Worm (Caenorhabditis elegans) whole organism, young adult: Measurements from ENCODE around the gene C46C2.7.

Experiments
- C06A6.2 ChIP-seq: fragments of 200-800 bp; sonication (Bioruptor generic); conservative IDR thresholded peaks from 2 replicates; pipeline ENCODE4 v1.3.6; 2022; ENCODE audit warnings: missing genetic modification characterization, missing compliant biosample characterization
- F10E7.11 ChIP-seq: sonication (generic microtip); optimal IDR thresholded peaks from 2 replicates; lab custom pipeline; 2017; ENCODE audit warnings: mild to moderate bottlenecking, missing genetic modification characterization, moderate library complexity, missing compliant biosample characterization
- F23B12.7 ChIP-seq: sonication (generic microtip); optimal IDR thresholded peaks from 2 replicates; lab custom pipeline; 2017; ENCODE audit warnings: missing genetic modification characterization, mild to moderate bottlenecking, missing compliant biosample characterization, antibody characterized with exemption, moderate library complexity; ENCODE audit not compliant: insufficient read depth
- F55B11.4 ChIP-seq: sonication (generic microtip); optimal IDR thresholded peaks from 2 replicates; lab custom pipeline; 2016; ENCODE audit warnings: missing compliant biosample characterization, missing genetic modification characterization, borderline replicate concordance; ENCODE audit not compliant: insufficient read depth
- K11D2.4 ChIP-seq: fragments of 200-800 bp; sonication (Bioruptor generic); IDR thresholded peaks from 2 replicates; pipeline ENCODE4 v1.3.6; 2022; ENCODE audit warnings: missing genetic modification reagents, missing genetic modification characterization, missing compliant biosample characterization
- K12H6.12 ChIP-seq: fragments of 200-800 bp; sonication (Bioruptor generic); optimal IDR thresholded peaks from 2 replicates; lab custom pipeline; 2018; ENCODE audit warnings: mild to moderate bottlenecking, missing genetic modification characterization, missing compliant biosample characterization
- T07F8.4 ChIP-seq: sonication (generic microtip); optimal IDR thresholded peaks from 2 replicates; lab custom pipeline; 2016; ENCODE audit warnings: mild to moderate bottlenecking, missing genetic modification characterization, moderate library complexity, missing compliant biosample characterization
- Y56A3A.18 ChIP-seq: fragments of 200-800 bp; sonication (Bioruptor generic); IDR thresholded peaks from 2 replicates; pipeline ENCODE4 v1.3.6; 2022; ENCODE audit warnings: missing genetic modification reagents, missing genetic modification characterization, missing compliant biosample characterization
- Y67H2A.10 ChIP-seq: fragments of 200-800 bp; sonication (Bioruptor generic); conservative IDR thresholded peaks from 2 replicates; pipeline ENCODE4 v1.3.6; 2022; ENCODE audit warnings: missing genetic modification reagents, missing genetic modification characterization, missing compliant biosample characterization
- Y95B8A.8 ChIP-seq: fragments of 200-800 bp; sonication (Bioruptor generic); IDR thresholded peaks from 2 replicates; pipeline ENCODE4 v1.3.6; 2022; ENCODE audit warnings: missing genetic modification reagents, missing genetic modification characterization, missing compliant biosample characterization
- akir-1 ChIP-seq: fragments of 200-800 bp; sonication (Bioruptor generic); optimal IDR thresholded peaks from 2 replicates; lab custom pipeline; 2018; ENCODE audit warnings: mild to moderate bottlenecking, missing genetic modification characterization, moderate library complexity, missing compliant biosample characterization
- ccch-3 ChIP-seq: fragments of 200-800 bp; sonication (Bioruptor generic); optimal IDR thresholded peaks from 2 replicates; lab custom pipeline; 2018; ENCODE audit warnings: mild to moderate bottlenecking, missing genetic modification characterization, missing compliant biosample characterization
- ceh-100 ChIP-seq: fragments of 200-800 bp; sonication (Bioruptor generic); IDR thresholded peaks from 2 replicates; pipeline ENCODE4 v1.3.6; 2022; ENCODE audit warnings: missing genetic modification reagents, missing genetic modification characterization, missing compliant biosample characterization
- ceh-40 ChIP-seq: fragments of 200-800 bp; sonication (Bioruptor generic); IDR thresholded peaks from 2 replicates; pipeline ENCODE4 v1.3.6; 2022; ENCODE audit warnings: missing genetic modification characterization, missing compliant biosample characterization
- ceh-91 ChIP-seq: fragments of 200-800 bp; sonication (Bioruptor generic); IDR thresholded peaks from 2 replicates; pipeline ENCODE4 v1.3.6; 2022; ENCODE audit warnings: missing genetic modification reagents, missing genetic modification characterization, missing compliant biosample characterization
- chd-7 ChIP-seq: sonication (generic microtip); optimal IDR thresholded peaks from 2 replicates; lab custom pipeline; 2016; ENCODE audit warnings: mild to moderate bottlenecking, missing genetic modification characterization, moderate library complexity, missing compliant biosample characterization
- die-1 ChIP-seq: sonication (generic microtip); optimal IDR thresholded peaks from 2 replicates; lab custom pipeline; 2016; ENCODE audit warnings: missing genotype, mild to moderate bottlenecking, missing genetic modification characterization, missing compliant biosample characterization
- dpff-1 ChIP-seq: sonication (generic microtip); optimal IDR thresholded peaks from 2 replicates; lab custom pipeline; 2017; ENCODE audit warnings: mild to moderate bottlenecking, missing genetic modification characterization, missing compliant biosample characterization
- dpl-1 ChIP-seq: fragments of 150-350 bp; optimal IDR thresholded peaks from 2 replicates; lab custom pipeline; 2014; ENCODE audit warnings: missing biosample characterization, missing genetic modification reagents, missing genetic modification characterization
- egrh-3 ChIP-seq: fragments of 200-800 bp; sonication (Bioruptor generic); IDR thresholded peaks from 2 replicates; pipeline ENCODE4 v1.3.6; 2022; ENCODE audit warnings: missing genetic modification reagents, missing genetic modification characterization, missing compliant biosample characterization
- ets-4 ChIP-seq: fragments of 200-800 bp; sonication (Bioruptor generic); optimal IDR thresholded peaks from 2 replicates; lab custom pipeline; 2018; ENCODE audit warnings: mild to moderate bottlenecking, missing genetic modification characterization, missing compliant biosample characterization
- hlh-12 ChIP-seq: sonication (generic microtip); optimal IDR thresholded peaks from 2 replicates; lab custom pipeline; 2016; ENCODE audit warnings: missing genetic modification characterization, missing compliant biosample characterization
- lag-1 ChIP-seq: fragments of 200-800 bp; sonication (Bioruptor generic); IDR thresholded peaks from 2 replicates; pipeline ENCODE4 v1.3.6; 2022; ENCODE audit warnings: missing genetic modification reagents, missing genetic modification characterization, missing compliant biosample characterization
- lin-26 ChIP-seq: fragments of 200-800 bp; sonication (Bioruptor generic); IDR thresholded peaks from 2 replicates; pipeline ENCODE4 v1.3.6; 2022; ENCODE audit warnings: missing genetic modification reagents, missing genetic modification characterization, missing compliant biosample characterization
- lin-35 ChIP-seq, 3 experiments: fragments of 150-350 bp in 2 of 3; sonication (generic microtip) in 1 of 3; optimal IDR thresholded peaks; 2 replicates each; lab custom pipeline; 2014 to 2018; ENCODE audit warnings: missing biosample characterization in 3 of 3, missing genetic modification characterization in 3 of 3, missing genetic modification reagents in 3 of 3
- lin-40 ChIP-seq: sonication (generic microtip); optimal IDR thresholded peaks from 2 replicates; lab custom pipeline; 2016; ENCODE audit warnings: missing genetic modification characterization, mild to moderate bottlenecking, missing compliant biosample characterization, missing genotype, missing genetic modification reagents
- madf-6 ChIP-seq: fragments of 200-800 bp; sonication (Bioruptor generic); IDR thresholded peaks from 2 replicates; pipeline ENCODE4 v1.3.6; 2022; ENCODE audit warnings: missing genetic modification reagents, missing genetic modification characterization, missing compliant biosample characterization
- madf-8 ChIP-seq: fragments of 200-800 bp; sonication (Bioruptor generic); conservative IDR thresholded peaks from 2 replicates; pipeline ENCODE4 v1.3.6; 2022; ENCODE audit warnings: missing genetic modification reagents, missing genetic modification characterization, missing compliant biosample characterization
- mcd-1 ChIP-seq: fragments of 200-800 bp; sonication (Bioruptor generic); IDR thresholded peaks from 2 replicates; pipeline ENCODE4 v1.3.6; 2022; ENCODE audit warnings: missing genetic modification reagents, missing genetic modification characterization, missing compliant biosample characterization
- mes-4 ChIP-seq: sonication (generic microtip); optimal IDR thresholded peaks from 2 replicates; lab custom pipeline; 2016; ENCODE audit warnings: missing genotype, missing genetic modification characterization, missing compliant biosample characterization
- mxl-1 ChIP-seq: sonication (generic microtip); optimal IDR thresholded peaks from 2 replicates; lab custom pipeline; 2016; ENCODE audit warnings: missing genetic modification characterization, missing compliant biosample characterization
- nfya-1 ChIP-seq: sonication (generic microtip); optimal IDR thresholded peaks from 2 replicates; lab custom pipeline; 2017; ENCODE audit warnings: antibody characterized with exemption, missing compliant biosample characterization, missing genetic modification characterization, borderline replicate concordance; ENCODE audit not compliant: insufficient read depth
- nfyb-1 ChIP-seq: fragments of 200-800 bp; sonication (Bioruptor generic); IDR thresholded peaks from 2 replicates; pipeline ENCODE4 v1.3.6; 2022; ENCODE audit warnings: missing genetic modification reagents, missing genetic modification characterization, missing compliant biosample characterization
- nhr-120 ChIP-seq: fragments of 200-800 bp; sonication (Bioruptor generic); IDR thresholded peaks from 2 replicates; pipeline ENCODE4 v1.3.6; 2022; ENCODE audit warnings: missing genetic modification characterization, missing compliant biosample characterization
- nhr-27 ChIP-seq: fragments of 200-800 bp; sonication (Bioruptor generic); optimal IDR thresholded peaks from 2 replicates; lab custom pipeline; 2018; ENCODE audit warnings: mild to moderate bottlenecking, missing genetic modification characterization, moderate library complexity, missing compliant biosample characterization
- pbrm-1 ChIP-seq: fragments of 200-800 bp; sonication (Bioruptor generic); IDR thresholded peaks from 2 replicates; pipeline ENCODE4 v1.3.6; 2022; ENCODE audit warnings: missing genetic modification reagents, missing genetic modification characterization, missing compliant biosample characterization
- rcor-1 ChIP-seq: fragments of 200-800 bp; sonication (Bioruptor generic); IDR thresholded peaks from 2 replicates; pipeline ENCODE4 v1.3.6; 2022; ENCODE audit warnings: missing genetic modification reagents, missing genetic modification characterization, missing compliant biosample characterization
- rpc-1 ChIP-seq, 2 experiments: fragments of 150-350 bp in 1 of 2; sonication (generic microtip) in 1 of 2; optimal IDR thresholded peaks; 2 replicates each; lab custom pipeline; 2014 to 2018; ENCODE audit warnings: missing biosample characterization in 1 of 2, missing genetic modification characterization in 1 of 2, missing genetic modification reagents in 1 of 2, missing genotype in 1 of 2
- sea-2 ChIP-seq: fragments of 200-800 bp; sonication (Bioruptor generic); IDR thresholded peaks from 2 replicates; pipeline ENCODE4 v1.3.6; 2022; ENCODE audit warnings: missing genetic modification characterization, missing compliant biosample characterization
- snpc-3.4 ChIP-seq: sonication (generic microtip); optimal IDR thresholded peaks from 2 replicates; lab custom pipeline; 2017; ENCODE audit warnings: missing genetic modification characterization, mild to moderate bottlenecking, missing compliant biosample characterization, antibody characterized with exemption, moderate library complexity, missing genotype, missing genetic modification reagents
- snpc-4 ChIP-seq, 5 experiments: fragments of 150-350 bp in 1 of 5; sonication (generic microtip) in 4 of 5; optimal IDR thresholded peaks; 2 replicates each; lab custom pipeline; 2014 to 2018; ENCODE audit warnings: missing genetic modification characterization in 5 of 5, missing biosample characterization in 3 of 5, antibody characterized with exemption in 2 of 5, mild to moderate bottlenecking in 2 of 5, missing compliant biosample characterization in 2 of 5, missing genotype in 2 of 5, moderate library complexity in 2 of 5, missing genetic modification reagents in 1 of 5
- tbp1 ChIP-seq: fragments of 200-800 bp; sonication (Bioruptor generic); optimal IDR thresholded peaks from 2 replicates; lab custom pipeline; 2018; ENCODE audit warnings: mild to moderate bottlenecking, missing genetic modification characterization, missing compliant biosample characterization
- unc-62 ChIP-seq: fragments of 150-350 bp; optimal IDR thresholded peaks from 2 replicates; lab custom pipeline; 2014; ENCODE audit warnings: missing biosample characterization, missing genetic modification reagents, missing genetic modification characterization
- zfh-2 ChIP-seq: fragments of 200-800 bp; sonication (Bioruptor generic); conservative IDR thresholded peaks from 2 replicates; pipeline ENCODE4 v1.3.6; 2022; ENCODE audit warnings: missing genetic modification reagents, missing genetic modification characterization, missing compliant biosample characterization
- ztf-22 ChIP-seq: fragments of 200-800 bp; sonication (Bioruptor generic); optimal IDR thresholded peaks from 2 replicates; lab custom pipeline; 2018; ENCODE audit warnings: mild to moderate bottlenecking, missing genetic modification characterization, moderate library complexity, missing compliant biosample characterization
- ztf-26 ChIP-seq: sonication (generic microtip); optimal IDR thresholded peaks from 2 replicates; lab custom pipeline; 2017; ENCODE audit warnings: missing genetic modification characterization, missing compliant biosample characterization
- ztf-28 ChIP-seq: fragments of 200-800 bp; sonication (Bioruptor generic); IDR thresholded peaks from 2 replicates; pipeline ENCODE4 v1.3.6; 2022; ENCODE audit warnings: missing genetic modification reagents, missing genetic modification characterization, missing compliant biosample characterization

The C46C2.7 gene

DNA sequence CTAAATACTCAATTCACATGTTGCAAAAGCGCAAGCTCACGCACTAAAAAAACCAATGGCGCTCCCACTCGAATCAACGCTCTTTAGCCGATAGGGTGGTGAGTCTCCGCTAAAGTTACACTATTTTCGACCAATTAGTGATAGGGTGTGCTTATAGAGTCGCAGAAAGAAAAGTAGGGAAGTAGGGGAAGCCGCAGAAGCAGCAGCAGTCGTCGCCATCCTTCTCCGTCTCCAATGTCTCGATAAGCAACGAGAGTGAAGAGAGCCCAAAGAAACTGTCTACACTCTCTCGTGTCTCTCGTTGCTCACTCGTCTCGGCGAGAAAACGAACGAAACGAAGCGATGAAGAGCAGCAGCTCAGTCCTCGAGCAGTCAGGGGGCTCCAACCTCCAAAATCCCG is 2.1 kb downstream of the C46C2.7 start (continued):
- TF ChIP-seq nfya-1 (tag; lab: Kevin White, UChicago) (no peak), tbp1 (GFP tag; lab: Kevin White, UChicago) (peak; percentile 7), ceh-40 (0 out of 2 replicates have a peak, but pooled peaks have one; percentile 10), egrh-3 (GFP tag; lab: Robert Waterston, UW) (peak; percentile 59), pbrm-1 (GFP tag; lab: Robert Waterston, UW) (peak; percentile 53; the same call in 1 of the 2 replicates), nhr-120 (GFP tag; lab: Robert Waterston, UW) (no peak), nfyb-1 (peak; percentile 24; the same call in 1 of the 2 replicates), sea-2 (GFP tag; lab: Robert Waterston, UW) (no peak), rcor-1 (GFP tag; lab: Robert Waterston, UW) (peak; percentile 40; the same call in 1 of the 2 replicates), K12H6.12 (tag; lab: Kevin White, UChicago) (peak; percentile 5), die-1 (no peak), chd-7 (peak; percentile 61), K11D2.4 (GFP tag; lab: Robert Waterston, UW) (peak; percentile 44; the same call in 1 of the 2 replicates), unc-62 (peak; percentile 23), zfh-2 (GFP tag; lab: Robert Waterston, UW) (peak; percentile 93), ztf-26 (tag; lab: Kevin White, UChicago) (no peak), snpc-3.4 (peak; percentile 30)

DNA sequence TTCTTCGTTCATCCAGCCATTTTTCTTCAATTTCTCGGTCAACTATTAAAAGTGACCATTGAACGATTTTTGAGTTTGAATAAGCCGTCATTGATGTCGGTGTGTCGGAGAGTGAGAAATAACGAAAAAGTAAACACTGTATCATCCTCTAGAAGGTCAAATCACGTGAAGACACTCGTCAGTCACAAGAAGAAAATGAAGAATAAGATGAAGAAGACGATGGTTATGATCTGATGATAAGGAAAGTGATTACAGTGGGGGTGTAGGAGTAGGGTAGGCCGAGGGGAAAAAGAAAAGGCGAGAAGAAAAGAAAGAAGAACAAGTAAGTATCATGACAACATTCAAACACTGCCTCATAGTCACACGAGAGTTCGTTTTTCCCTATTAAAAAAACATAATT is 3.5 kb downstream of the C46C2.7 start:
- no peak for TF ChIP-seq akir-1 (GFP tag; lab: Kevin White, UChicago)
- no peak for TF ChIP-seq ztf-28
- TF ChIP-seq Y56A3A.18 (GFP tag; lab: Robert Waterston, UW), result no peak
- no peak for TF ChIP-seq ztf-22 (GFP tag; lab: Kevin White, UChicago)
- TF ChIP-seq mxl-1 (tag; lab: Kevin White, UChicago), result no peak
- no peak for TF ChIP-seq ccch-3 (GFP tag; lab: Kevin White, UChicago)
- TF ChIP-seq dpff-1, result no peak
- TF ChIP-seq C06A6.2 (GFP tag; lab: Robert Waterston, UW), result no peak
- no peak for TF ChIP-seq Y95B8A.8 (GFP tag; lab: Robert Waterston, UW)
- no peak for TF ChIP-seq F10E7.11 (tag; lab: Kevin White, UChicago)
- TF ChIP-seq Y67H2A.10 (GFP tag; lab: Robert Waterston, UW), result no peak
- TF ChIP-seq mes-4, result no peak
- TF ChIP-seq lin-40 (tag; lab: Kevin White, UChicago), result peak; percentile 60
- no peak for TF ChIP-seq F23B12.7 (tag; lab: Kevin White, UChicago)
- peak; percentile 13 for TF ChIP-seq tbp1 (GFP tag; lab: Kevin White, UChicago)
- TF ChIP-seq madf-6, result no peak
- no peak for TF ChIP-seq nhr-27 (tag; lab: Kevin White, UChicago)
- TF ChIP-seq dpl-1 (GFP tag; lab: Kevin White, UChicago), result no peak
- TF ChIP-seq hlh-12 (tag; lab: Kevin White, UChicago), result no peak
- TF ChIP-seq nfya-1 (tag; lab: Kevin White, UChicago), result no peak
- no peak for TF ChIP-seq ets-4
- no peak for TF ChIP-seq F55B11.4 (tag; lab: Kevin White, UChicago)
- no peak for TF ChIP-seq madf-8 (GFP tag; lab: Robert Waterston, UW)
- TF ChIP-seq rpc-1 (optimal IDR thresholded peaks at IDR 0.05; lab: Kevin White, UChicago), result no peak
- no peak for TF ChIP-seq rpc-1 (tag; optimal IDR thresholded peaks at IDR 0.05; lab: Kevin White, UChicago)
- no peak for TF ChIP-seq lag-1 (GFP tag; lab: Robert Waterston, UW)
- 0 out of 2 replicates have a peak, but pooled peaks have one; percentile 42 for TF ChIP-seq lin-26
- no peak for TF ChIP-seq ceh-100 (GFP tag; lab: Robert Waterston, UW)
- TF ChIP-seq lin-35 (GFP tag; optimal IDR thresholded peaks at IDR 0.05; lab: Kevin White, UChicago), result no peak
- 0 out of 2 replicates have a peak, but pooled peaks have one; percentile 26 for TF ChIP-seq mcd-1 (GFP tag; lab: Robert Waterston, UW)
- TF ChIP-seq ceh-91 (GFP tag; lab: Robert Waterston, UW), result no peak
- TF ChIP-seq snpc-4 (GFP tag; optimal IDR thresholded peaks at IDR 0.05; lab: Kevin White, UChicago), result no peak
- peak in 1 of 4 experiments; percentile 61 for TF ChIP-seq snpc-4 (tag; optimal IDR thresholded peaks at IDR 0.05; lab: Kevin White, UChicago)
- no peak for TF ChIP-seq T07F8.4 (tag; lab: Kevin White, UChicago)
